Fruit fly (Drosophila melanogaster) whole organism, embryonic: ENCODE data around the gene CG10286.
A peak's percentile ranks its signal among the peaks of the same experiment; 100 is the strongest.

Source experiments
- ATbp ChIP-seq: fragments of 200-800 bp; sonication (Bioruptor generic); optimal IDR thresholded peaks from 2 replicates; lab custom pipeline; 2017; ENCODE audit warnings: missing biosample characterization, mild to moderate bottlenecking, missing genetic modification characterization, missing genetic modification reagents
- CG11247 ChIP-seq: fragments of 200-800 bp; sonication (Bioruptor generic); IDR thresholded peaks from 2 replicates; pipeline ENCODE4 v1.3.6; 2022; ENCODE audit warnings: missing biosample characterization, missing genetic modification characterization
- CG11695 ChIP-seq: fragments of 200-800 bp; sonication (Bioruptor generic); IDR thresholded peaks from 3 replicates; pipeline ENCODE4 v1.3.6; 2022; ENCODE audit warnings: missing biosample characterization, missing genetic modification characterization
- CG14050 ChIP-seq: fragments of 200-800 bp; sonication (Bioruptor generic); IDR thresholded peaks from 3 replicates; pipeline ENCODE4 v1.3.6; 2022; ENCODE audit warnings: missing biosample characterization, missing genetic modification characterization
- CG15696 ChIP-seq: fragments of 200-800 bp; sonication (Bioruptor generic); optimal IDR thresholded peaks from 2 replicates; lab custom pipeline; 2019; ENCODE audit warnings: missing biosample characterization, mild to moderate bottlenecking, missing genetic modification characterization, moderate library complexity
- CG1647 ChIP-seq: fragments of 200-800 bp; sonication (Bioruptor generic); optimal IDR thresholded peaks from 3 replicates; lab custom pipeline; 2016; ENCODE audit warnings: missing biosample characterization, missing genetic modification characterization
- CG16779 ChIP-seq: fragments of 200-800 bp; sonication (Bioruptor generic); IDR thresholded peaks from 2 replicates; pipeline ENCODE4 v1.3.6; 2022; ENCODE audit warnings: missing biosample characterization, missing genetic modification characterization
- CG17568 ChIP-seq: fragments of 200-800 bp; sonication (Bioruptor generic); optimal IDR thresholded peaks from 2 replicates; lab custom pipeline; 2018; ENCODE audit warnings: missing biosample characterization, mild to moderate bottlenecking, missing genetic modification characterization, moderate library complexity
- CG17829 ChIP-seq: fragments of 200-800 bp; optimal IDR thresholded peaks from 2 replicates; lab custom pipeline; 2019; ENCODE audit warnings: missing biosample characterization, mild to moderate bottlenecking, missing genetic modification characterization, moderate library complexity
- CG1832 ChIP-seq: fragments of 200-800 bp; sonication (Bioruptor generic); optimal IDR thresholded peaks from 2 replicates; lab custom pipeline; 2017; ENCODE audit warnings: missing biosample characterization, mild to moderate bottlenecking, missing genetic modification characterization, inconsistent platforms
- CG2129 ChIP-seq: fragments of 200-800 bp; sonication (Bioruptor generic); IDR thresholded peaks from 2 replicates; pipeline ENCODE4 v1.3.6; 2022; ENCODE audit warnings: missing biosample characterization, missing genetic modification characterization; ENCODE audit not compliant: partially characterized antibody
- CG2712 ChIP-seq: fragments of 200-800 bp; optimal IDR thresholded peaks from 3 replicates; lab custom pipeline; 2019; ENCODE audit warnings: missing biosample characterization, mild to moderate bottlenecking, missing genetic modification characterization, moderate library complexity
- CG2889 ChIP-seq: fragments of 200-800 bp; sonication (Bioruptor generic); IDR thresholded peaks from 3 replicates; pipeline ENCODE4 v1.3.6; 2022; ENCODE audit warnings: missing biosample characterization, missing genetic modification characterization
- CG3065 ChIP-seq: fragments of 200-800 bp; sonication (Bioruptor generic); optimal IDR thresholded peaks from 2 replicates; lab custom pipeline; 2016; ENCODE audit warnings: missing biosample characterization, missing genetic modification characterization
- CG33557 ChIP-seq: fragments of 200-800 bp; sonication (Bioruptor generic); optimal IDR thresholded peaks from 2 replicates; lab custom pipeline; 2019; ENCODE audit warnings: missing biosample characterization, mild to moderate bottlenecking, missing genetic modification characterization, moderate library complexity
- CG34376 ChIP-seq: fragments of 200-800 bp; sonication (Bioruptor generic); optimal IDR thresholded peaks from 2 replicates; lab custom pipeline; 2018; ENCODE audit warnings: missing biosample characterization, mild to moderate bottlenecking, missing genetic modification characterization
- CG3995 ChIP-seq: fragments of 200-800 bp; sonication (Bioruptor generic); optimal IDR thresholded peaks from 3 replicates; lab custom pipeline; 2016; ENCODE audit warnings: missing biosample characterization, missing genetic modification characterization
- CG5953 ChIP-seq: fragments of 200-800 bp; sonication (Bioruptor generic); IDR thresholded peaks from 2 replicates; pipeline ENCODE4 v1.3.6; 2022; ENCODE audit warnings: missing biosample characterization, missing genetic modification characterization
- CG7963 ChIP-seq: fragments of 200-800 bp; sonication (Bioruptor generic); IDR thresholded peaks from 3 replicates; pipeline ENCODE4 v1.3.6; 2022; ENCODE audit warnings: missing biosample characterization, missing genetic modification characterization; ENCODE audit not compliant: partially characterized antibody
- CG8281 ChIP-seq: fragments of 200-800 bp; sonication (Bioruptor generic); optimal IDR thresholded peaks from 2 replicates; lab custom pipeline; 2018; ENCODE audit warnings: missing biosample characterization, mild to moderate bottlenecking, missing genetic modification characterization, moderate library complexity
- CG9876 ChIP-seq: fragments of 200-800 bp; sonication (Bioruptor generic); optimal IDR thresholded peaks from 2 replicates; lab custom pipeline; 2016; ENCODE audit warnings: missing biosample characterization, missing genetic modification characterization
- E2f1 ChIP-seq: fragments of 200-800 bp; sonication (Bioruptor generic); IDR thresholded peaks from 2 replicates; pipeline ENCODE4 v1.3.6; 2022; ENCODE audit warnings: missing biosample characterization, missing genetic modification characterization
- E2f2 ChIP-seq: fragments of 200-800 bp; sonication (Bioruptor generic); IDR thresholded peaks from 2 replicates; pipeline ENCODE4 v1.3.6; 2022; ENCODE audit warnings: missing biosample characterization, missing genetic modification characterization
- Gug ChIP-seq: fragments of 200-800 bp; sonication (Bioruptor generic); IDR thresholded peaks from 4 replicates; pipeline ENCODE4 v1.3.6; 2022; ENCODE audit warnings: missing biosample characterization, missing genetic modification characterization
- HHEX ChIP-seq: fragments of 200-800 bp; sonication (Bioruptor generic); optimal IDR thresholded peaks from 3 replicates; lab custom pipeline; 2017; ENCODE audit warnings: missing biosample characterization, mild to moderate bottlenecking, missing genetic modification characterization, missing genetic modification reagents
- Jarid2 ChIP-seq: fragments of 200-800 bp; sonication (Bioruptor generic); optimal IDR thresholded peaks from 3 replicates; lab custom pipeline; 2017; ENCODE audit warnings: mild to moderate bottlenecking, missing biosample characterization, missing genetic modification reagents, missing genetic modification characterization
- Scr ChIP-seq: fragments of 200-800 bp; sonication (Bioruptor generic); IDR thresholded peaks from 2 replicates; pipeline ENCODE4 v1.3.6; 2022; ENCODE audit warnings: missing biosample characterization, missing genetic modification characterization; ENCODE audit not compliant: partially characterized antibody
- Sry-δ ChIP-seq: fragments of 200-800 bp; sonication (Bioruptor generic); optimal IDR thresholded peaks from 2 replicates; lab custom pipeline; 2016; ENCODE audit warnings: missing biosample characterization, missing genetic modification characterization
- Taf1 ChIP-seq: fragments of 200-800 bp; sonication (Bioruptor generic); IDR thresholded peaks from 2 replicates; pipeline ENCODE4 v1.3.6; 2022; ENCODE audit warnings: missing biosample characterization, missing genetic modification characterization
- ac ChIP-seq: fragments of 200-800 bp; sonication (Bioruptor generic); optimal IDR thresholded peaks from 3 replicates; lab custom pipeline; 2017; ENCODE audit warnings: missing biosample characterization, mild to moderate bottlenecking, missing genetic modification characterization
- chinmo ChIP-seq: fragments of 200-800 bp; sonication (Bioruptor generic); IDR thresholded peaks from 4 replicates; pipeline ENCODE4 v1.3.6; 2022; ENCODE audit warnings: missing biosample characterization, missing genetic modification characterization; ENCODE audit not compliant: partially characterized antibody
- ci ChIP-seq: fragments of 200-800 bp; sonication (Bioruptor generic); IDR thresholded peaks from 3 replicates; pipeline ENCODE4 v1.3.6; 2022; ENCODE audit warnings: missing biosample characterization, missing genetic modification characterization
- croc ChIP-seq: fragments of 200-800 bp; sonication (Bioruptor generic); conservative IDR thresholded peaks from 3 replicates; pipeline ENCODE4 v1.3.6; 2022; ENCODE audit warnings: missing biosample characterization, missing genetic modification characterization
- da ChIP-seq: fragments of 200-800 bp; sonication (Bioruptor generic); optimal IDR thresholded peaks from 2 replicates; lab custom pipeline; 2016; ENCODE audit warnings: missing biosample characterization, missing genetic modification characterization
- disco-r ChIP-seq: fragments of 200-800 bp; sonication (Bioruptor generic); optimal IDR thresholded peaks from 2 replicates; lab custom pipeline; 2016; ENCODE audit warnings: missing biosample characterization, missing genetic modification characterization
- dm ChIP-seq: fragments of 200-800 bp; sonication (Bioruptor generic); optimal IDR thresholded peaks from 3 replicates; lab custom pipeline; 2016; ENCODE audit warnings: missing biosample characterization, missing genetic modification characterization
- fd3F ChIP-seq: fragments of 200-800 bp; sonication (Bioruptor generic); optimal IDR thresholded peaks from 2 replicates; lab custom pipeline; 2018; ENCODE audit warnings: missing biosample characterization, mild to moderate bottlenecking, missing genetic modification characterization, moderate library complexity
- fd96Cb ChIP-seq: fragments of 200-800 bp; sonication (Bioruptor generic); optimal IDR thresholded peaks from 2 replicates; lab custom pipeline; 2018; ENCODE audit warnings: missing biosample characterization, mild to moderate bottlenecking, missing genetic modification characterization, moderate library complexity
- gcm ChIP-seq: fragments of 200-800 bp; sonication (Bioruptor generic); optimal IDR thresholded peaks from 2 replicates; lab custom pipeline; 2019; ENCODE audit warnings: missing biosample characterization, mild to moderate bottlenecking, missing genetic modification characterization, moderate library complexity
- grn ChIP-seq: fragments of 200-800 bp; sonication (Bioruptor generic); optimal IDR thresholded peaks from 3 replicates; lab custom pipeline; 2017; ENCODE audit warnings: missing biosample characterization, missing genetic modification characterization
- lov ChIP-seq, 2 experiments: fragments of 200-800 bp in 1 of 2; fragments of >200 bp in 1 of 2; sonication (Bioruptor generic) in 1 of 2; IDR thresholded peaks in 1 of 2; optimal IDR thresholded peaks in 1 of 2; 2 replicates in 1 of 2; 3 replicates in 1 of 2; pipeline versions ENCODE4 v1.3.6 to Lab custom; 2017 to 2022; ENCODE audit warnings: missing biosample characterization in 1 of 2, missing genetic modification characterization in 1 of 2
- pita ChIP-seq: fragments of 200-800 bp; sonication (Bioruptor generic); optimal IDR thresholded peaks from 2 replicates; lab custom pipeline; 2017; ENCODE audit warnings: missing biosample characterization, mild to moderate bottlenecking, missing genetic modification characterization
- ranshi ChIP-seq: fragments of 200-800 bp; sonication (Bioruptor generic); IDR thresholded peaks from 2 replicates; pipeline ENCODE4 v1.3.6; 2022; ENCODE audit warnings: missing biosample characterization, missing genetic modification characterization
- sima ChIP-seq: fragments of 200-800 bp; sonication (Bioruptor generic); optimal IDR thresholded peaks from 2 replicates; lab custom pipeline; 2016; ENCODE audit warnings: missing biosample characterization, missing genetic modification characterization
- slou ChIP-seq: fragments of 200-800 bp; sonication (Bioruptor generic); optimal IDR thresholded peaks from 3 replicates; lab custom pipeline; 2016; ENCODE audit warnings: missing biosample characterization, missing genetic modification characterization
- vvl ChIP-seq: fragments of 200-800 bp; sonication (Bioruptor generic); IDR thresholded peaks from 2 replicates; pipeline ENCODE4 v1.3.6; 2022; ENCODE audit warnings: missing biosample characterization, missing genetic modification characterization
- zen ChIP-seq: fragments of 200-800 bp; sonication (Bioruptor generic); optimal IDR thresholded peaks from 3 replicates; lab custom pipeline; 2018; ENCODE audit warnings: missing biosample characterization, mild to moderate bottlenecking, missing genetic modification characterization, moderate library complexity

CG10286 gene

dm6 chr3R:6368100-6368499 lies 665 bp upstream of the CG10286 start, which contains the start of gene CG42724 (continued):
- TF ChIP-seq pita (GFP tag; lab: Kevin White, UChicago) (no peak), CG11695 (GFP tag; lab: Robert Waterston, UW) (no peak), Sry-δ (GFP tag; lab: Kevin White, UChicago) (peak; percentile 96), CG5953 (GFP tag; lab: Robert Waterston, UW) (no peak), CG33557 (GFP tag; lab: Kevin White, UChicago) (no peak), CG17568 (no peak), Taf1 (GFP tag; lab: Robert Waterston, UW) (no peak), CG17829 (no peak), slou (peak; percentile 26), CG2889 (GFP tag; lab: Robert Waterston, UW) (0 out of 3 replicates have a peak, but pooled peaks have one; percentile 50), CG3065 (GFP tag; lab: Kevin White, UChicago) (no peak), croc (GFP tag; lab: Robert Waterston, UW) (peak; percentile 35; the same call in 1 of the 3 replicates), CG16779 (GFP tag; lab: Robert Waterston, UW) (no peak), ranshi (GFP tag; lab: Robert Waterston, UW) (peak; percentile 72), CG2129 (no peak), CG14050 (GFP tag; lab: Robert Waterston, UW) (peak; percentile 55; the same call in 1 of the 3 replicates), CG8281 (no peak), grn (GFP tag; lab: Kevin White, UChicago) (no peak), ac (GFP tag; lab: Kevin White, UChicago) (no peak), E2f1 (GFP tag; lab: Robert Waterston, UW) (no peak), HHEX (no peak), ci (GFP tag; lab: Robert Waterston, UW) (peak; percentile 79), sima (no peak), fd96Cb (tag; lab: Kevin White, UChicago) (no peak), lov (optimal IDR thresholded peaks at IDR 0.05; lab: Kevin White, UChicago) (no peak), lov (GFP tag; IDR thresholded peaks at IDR 0.05; lab: Robert Waterston, UW) (0 out of 3 replicates have a peak, but pooled peaks have one; percentile 32), zen (tag; lab: Kevin White, UChicago) (no peak), da (GFP tag; lab: Kevin White, UChicago) (peak; percentile 34), CG34376 (GFP tag; lab: Kevin White, UChicago) (peak; percentile 13), CG11247 (GFP tag; lab: Robert Waterston, UW) (peak; percentile 60; the same call in 1 of the 2 replicates), disco-r (GFP tag; lab: Kevin White, UChicago) (peak; percentile 56), dm (GFP tag; lab: Kevin White, UChicago) (peak; percentile 69), CG2712 (tag; lab: Kevin White, UChicago) (no peak), CG7963 (GFP tag; lab: Robert Waterston, UW) (no peak), Gug (GFP tag; lab: Robert Waterston, UW) (peak; percentile 60; the same call in 2 of the 4 replicates), Jarid2 (no peak), CG15696 (tag; lab: Kevin White, UChicago) (peak; percentile 8), chinmo (GFP tag; lab: Robert Waterston, UW) (no peak), vvl (GFP tag; lab: Robert Waterston, UW) (no peak; the same call in 1 of the 2 replicates), fd3F (GFP tag; lab: Kevin White, UChicago) (peak; percentile 6), CG9876 (GFP tag; lab: Kevin White, UChicago) (peak; percentile 75), Scr (GFP tag; lab: Robert Waterston, UW) (peak; percentile 35), CG3995 (peak; percentile 92), gcm (GFP tag; lab: Kevin White, UChicago) (no peak), ATbp (GFP tag; lab: Kevin White, UChicago) (no peak), E2f2 (peak; percentile 29; the same call in 1 of the 2 replicates), CG1832 (GFP tag; lab: Kevin White, UChicago) (no peak), CG1647 (peak; percentile 70)
